Worm (Caenorhabditis elegans) whole organism, L4 larva: Measurements from ENCODE around the gene C54C6.5.

ENCODE experiments used
- D1046.2 ChIP-seq: fragments of 200-800 bp; sonication (Bioruptor generic); IDR thresholded peaks from 2 replicates; pipeline ENCODE4 v1.3.6; 2022; ENCODE audit warnings: missing genetic modification characterization, missing compliant biosample characterization
- F26F4.8 ChIP-seq: fragments of 200-800 bp; sonication (Bioruptor generic); conservative IDR thresholded peaks from 2 replicates; pipeline ENCODE4 v1.3.6; 2022; ENCODE audit warnings: missing genetic modification characterization, missing compliant biosample characterization
- F44E2.7 ChIP-seq: fragments of 200-800 bp; sonication (Bioruptor generic); IDR thresholded peaks from 2 replicates; pipeline ENCODE4 v2.1.2; 2022; ENCODE audit warnings: missing genetic modification characterization, missing compliant biosample characterization
- F49E8.2 ChIP-seq: sonication (generic microtip); optimal IDR thresholded peaks from 2 replicates; lab custom pipeline; 2016; ENCODE audit warnings: missing compliant biosample characterization, mild to moderate bottlenecking, missing genetic modification characterization, borderline replicate concordance
- T20F7.1 ChIP-seq: fragments of 200-800 bp; sonication (Bioruptor generic); optimal IDR thresholded peaks from 2 replicates; lab custom pipeline; 2018; ENCODE audit warnings: mild to moderate bottlenecking, missing genetic modification characterization, missing compliant biosample characterization
- Y48G9A.11 ChIP-seq: fragments of 200-800 bp; sonication (Bioruptor generic); IDR thresholded peaks from 2 replicates; pipeline ENCODE4 v1.3.6; 2022; ENCODE audit warnings: missing genetic modification reagents, missing genetic modification characterization, missing compliant biosample characterization
- Y75B8A.6 ChIP-seq: fragments of 200-800 bp; sonication (Bioruptor generic); IDR thresholded peaks from 2 replicates; pipeline ENCODE4 v1.3.6; 2022; ENCODE audit warnings: missing genetic modification reagents, missing genetic modification characterization, missing compliant biosample characterization
- ZK337.2 ChIP-seq: fragments of 200-800 bp; sonication (Bioruptor generic); IDR thresholded peaks from 2 replicates; pipeline ENCODE4 v1.3.6; 2022; ENCODE audit warnings: missing genetic modification reagents, missing genetic modification characterization, missing compliant biosample characterization
- aha-1 ChIP-seq: fragments of 150-350 bp; peaks from one replicate; lab custom pipeline; 2014; ENCODE audit warnings: missing biosample characterization, missing genetic modification characterization
- arid-1 ChIP-seq: fragments of 200-800 bp; sonication (Bioruptor generic); conservative IDR thresholded peaks from 2 replicates; pipeline ENCODE4 v1.3.6; 2022; ENCODE audit warnings: missing genetic modification reagents, missing genetic modification characterization, missing compliant biosample characterization
- ceh-20 ChIP-seq: fragments of 200-800 bp; sonication (Bioruptor generic); IDR thresholded peaks from 2 replicates; pipeline ENCODE4 v1.3.6; 2022; ENCODE audit warnings: missing genetic modification reagents, missing genetic modification characterization, missing compliant biosample characterization
- ceh-32 ChIP-seq: sonication (generic microtip); optimal IDR thresholded peaks from 2 replicates; lab custom pipeline; 2016; ENCODE audit warnings: mild to moderate bottlenecking, missing genetic modification characterization, missing compliant biosample characterization; ENCODE audit not compliant: poor library complexity
- ceh-44 ChIP-seq: fragments of 200-800 bp; sonication (Bioruptor generic); IDR thresholded peaks from 2 replicates; pipeline ENCODE4 v1.3.6; 2022; ENCODE audit warnings: missing genetic modification reagents, missing genetic modification characterization, missing compliant biosample characterization
- ceh-62 ChIP-seq: sonication (generic microtip); optimal IDR thresholded peaks from 2 replicates; lab custom pipeline; 2017; ENCODE audit warnings: missing biosample characterization, missing genetic modification characterization
- daf-16 ChIP-seq, 3 experiments: sonication (generic microtip); optimal IDR thresholded peaks; 2 replicates each; lab custom pipeline; 2016 to 2017; ENCODE audit warnings: missing genetic modification characterization in 3 of 3, missing genetic modification reagents in 3 of 3, mild to moderate bottlenecking in 2 of 3, missing compliant biosample characterization in 2 of 3, missing biosample characterization in 1 of 3, moderate library complexity in 1 of 3
- daf-19 ChIP-seq: fragments of 200-800 bp; sonication (Bioruptor generic); conservative IDR thresholded peaks from 2 replicates; pipeline ENCODE4 v1.3.6; 2022; ENCODE audit warnings: missing genetic modification characterization, missing compliant biosample characterization
- dmd-6 ChIP-seq: fragments of 200-800 bp; sonication (Bioruptor generic); IDR thresholded peaks from 2 replicates; pipeline ENCODE4 v1.3.6; 2022; ENCODE audit warnings: missing genetic modification reagents, missing genetic modification characterization, missing compliant biosample characterization
- dmd-9 ChIP-seq: fragments of 200-800 bp; sonication (Bioruptor generic); IDR thresholded peaks from 2 replicates; pipeline ENCODE4 v1.3.6; 2022; ENCODE audit warnings: missing genetic modification reagents, missing genetic modification characterization, missing compliant biosample characterization
- dve-1 ChIP-seq: sonication (generic microtip); optimal IDR thresholded peaks from 2 replicates; lab custom pipeline; 2017; ENCODE audit warnings: antibody characterized with exemption, mild to moderate bottlenecking, missing genetic modification characterization, missing compliant biosample characterization; ENCODE audit not compliant: insufficient read depth
- egl-43 ChIP-seq: fragments of 200-800 bp; sonication (Bioruptor generic); IDR thresholded peaks from 2 replicates; pipeline ENCODE4 v1.3.6; 2022; ENCODE audit warnings: missing genetic modification reagents, missing genetic modification characterization, missing compliant biosample characterization
- hif-1 ChIP-seq, 2 experiments: sonication (generic microtip); optimal IDR thresholded peaks; 2 replicates each; lab custom pipeline; 2016 to 2017; ENCODE audit warnings: missing compliant biosample characterization in 2 of 2, missing genetic modification characterization in 2 of 2, missing genetic modification reagents in 2 of 2, missing genotype in 2 of 2, mild to moderate bottlenecking in 1 of 2
- hmg-1.1 ChIP-seq: fragments of 200-800 bp; sonication (Bioruptor generic); IDR thresholded peaks from 2 replicates; pipeline ENCODE4 v1.3.6; 2022; ENCODE audit warnings: missing genetic modification reagents, missing genetic modification characterization, missing compliant biosample characterization
- jun-1 ChIP-seq: fragments of 150-350 bp; optimal IDR thresholded peaks from 2 replicates; lab custom pipeline; 2014; ENCODE audit warnings: missing biosample characterization, missing genetic modification reagents, missing genetic modification characterization
- lim-7 ChIP-seq: fragments of 200-800 bp; sonication (Bioruptor generic); IDR thresholded peaks from 2 replicates; pipeline ENCODE4 v1.3.6; 2022; ENCODE audit warnings: missing genetic modification characterization, missing compliant biosample characterization
- lin-29 ChIP-seq: fragments of 200-800 bp; sonication (Bioruptor generic); IDR thresholded peaks from 2 replicates; pipeline ENCODE4 v1.3.6; 2022; ENCODE audit warnings: missing genetic modification reagents, missing genetic modification characterization, missing compliant biosample characterization
- lin-38 ChIP-seq: fragments of 200-800 bp; sonication (Bioruptor generic); IDR thresholded peaks from 2 replicates; pipeline ENCODE4 v1.3.6; 2022; ENCODE audit warnings: missing genetic modification reagents, missing genetic modification characterization, missing compliant biosample characterization
- lin-39 ChIP-seq: fragments of 150-350 bp; optimal IDR thresholded peaks from 2 replicates; lab custom pipeline; 2014; ENCODE audit warnings: missing biosample characterization, missing genetic modification reagents, missing genetic modification characterization
- madf-5 ChIP-seq, 2 experiments: fragments of 200-800 bp; sonication (Bioruptor generic); IDR thresholded peaks; 2 replicates each; pipeline ENCODE4 v1.3.6; 2022; ENCODE audit warnings: missing compliant biosample characterization in 2 of 2, missing genetic modification characterization in 2 of 2
- mdt-29 ChIP-seq: fragments of 200-800 bp; sonication (Bioruptor generic); IDR thresholded peaks from 2 replicates; pipeline ENCODE4 v1.3.6; 2022; ENCODE audit warnings: missing genetic modification reagents, missing genetic modification characterization, missing compliant biosample characterization
- mep-1 ChIP-seq: fragments of 150-350 bp; sonication (generic microtip); optimal IDR thresholded peaks from 3 replicates; lab custom pipeline; 2014; ENCODE audit warnings: missing biosample characterization, missing genetic modification characterization
- mes-2 ChIP-seq: sonication (generic microtip); optimal IDR thresholded peaks from 2 replicates; lab custom pipeline; 2016; ENCODE audit warnings: missing genotype, mild to moderate bottlenecking, missing genetic modification characterization, missing compliant biosample characterization; ENCODE audit not compliant: poor library complexity, severe bottlenecking
- nhr-102 ChIP-seq: sonication (generic microtip); optimal IDR thresholded peaks from 2 replicates; lab custom pipeline; 2016; ENCODE audit warnings: mild to moderate bottlenecking, missing genetic modification characterization, moderate library complexity, missing compliant biosample characterization
- nhr-237 ChIP-seq: sonication (generic microtip); optimal IDR thresholded peaks from 2 replicates; lab custom pipeline; 2017; ENCODE audit warnings: missing biosample characterization, missing genetic modification characterization
- nhr-25 ChIP-seq: sonication (generic microtip); optimal IDR thresholded peaks from 2 replicates; lab custom pipeline; 2017; ENCODE audit warnings: missing genetic modification characterization, mild to moderate bottlenecking, missing compliant biosample characterization, antibody characterized with exemption, moderate library complexity, borderline replicate concordance; ENCODE audit not compliant: insufficient read depth
- rbr-2 ChIP-seq: sonication (generic microtip); optimal IDR thresholded peaks from 2 replicates; lab custom pipeline; 2016; ENCODE audit warnings: missing genotype, missing genetic modification characterization, missing compliant biosample characterization
- snpc-1.2 ChIP-seq: fragments of 200-800 bp; sonication (Bioruptor generic); IDR thresholded peaks from 2 replicates; pipeline ENCODE4 v1.3.6; 2022; ENCODE audit warnings: missing genetic modification reagents, missing genetic modification characterization, missing compliant biosample characterization
- snpc-4 ChIP-seq: fragments of 150-350 bp; optimal IDR thresholded peaks from 2 replicates; lab custom pipeline; 2014; ENCODE audit warnings: missing biosample characterization, missing genetic modification characterization
- spr-1 ChIP-seq: sonication (generic microtip); optimal IDR thresholded peaks from 2 replicates; lab custom pipeline; 2016; ENCODE audit warnings: mild to moderate bottlenecking, missing genetic modification characterization, missing compliant biosample characterization
- spr-3 ChIP-seq: fragments of 200-800 bp; sonication (Bioruptor generic); optimal IDR thresholded peaks from 2 replicates; lab custom pipeline; 2018; ENCODE audit warnings: mild to moderate bottlenecking, missing genetic modification characterization, missing compliant biosample characterization
- unc-130 ChIP-seq: sonication (generic microtip); optimal IDR thresholded peaks from 2 replicates; lab custom pipeline; 2016; ENCODE audit warnings: missing genetic modification reagents, missing genetic modification characterization, missing compliant biosample characterization
- unc-62 ChIP-seq, 3 experiments: fragments of 150-350 bp in 1 of 3; sonication (generic microtip); optimal IDR thresholded peaks in 2 of 3; peaks in 1 of 3; 1 replicate in 1 of 3; 2 replicates in 2 of 3; lab custom pipeline; 2014 to 2017; ENCODE audit warnings: missing biosample characterization in 3 of 3, missing genetic modification characterization in 3 of 3, missing genetic modification reagents in 3 of 3, missing genotype in 1 of 3
- vab-7 ChIP-seq: fragments of 200-800 bp; sonication (Bioruptor generic); IDR thresholded peaks from 2 replicates; pipeline ENCODE4 v1.3.6; 2022; ENCODE audit warnings: missing genetic modification reagents, missing genetic modification characterization, missing compliant biosample characterization
- zfp-2 ChIP-seq: sonication (generic microtip); optimal IDR thresholded peaks from 2 replicates; lab custom pipeline; 2016; ENCODE audit warnings: mild to moderate bottlenecking, missing genetic modification characterization, missing compliant biosample characterization
- ztf-7 ChIP-seq: fragments of 150-350 bp; optimal IDR thresholded peaks from 2 replicates; lab custom pipeline; 2014; ENCODE audit warnings: missing biosample characterization, missing genetic modification characterization

C54C6.5 gene

ce11 chrIII:3499850-3500249, 49.8 kb downstream of the C54C6.5 start:
- TF ChIP-seq T20F7.1 (GFP tag; lab: Kevin White, UChicago) (peak; percentile 42), jun-1 (tag; lab: Kevin White, UChicago) (no peak), snpc-4 (tag; lab: Kevin White, UChicago) (no peak), unc-130 (GFP tag; lab: Kevin White, UChicago) (peak; percentile 61), egl-43 (GFP tag; lab: Robert Waterston, UW) (0 out of 2 replicates have a peak, but pooled peaks have one; percentile 32), hmg-1.1 (GFP tag; lab: Robert Waterston, UW) (peak; percentile 51; the same call in 1 of the 2 replicates), ceh-32 (no peak), F49E8.2 (tag; lab: Kevin White, UChicago) (peak; percentile 3), aha-1 (tag; lab: Kevin White, UChicago) (peak; percentile 45), dmd-9 (GFP tag; lab: Robert Waterston, UW) (0 out of 2 replicates have a peak, but pooled peaks have one; percentile 45), mdt-29 (GFP tag; lab: Robert Waterston, UW) (no peak), nhr-102 (no peak), ceh-62 (no peak), ceh-20 (GFP tag; lab: Robert Waterston, UW) (peak; percentile 78), dve-1 (tag; lab: Kevin White, UChicago) (no peak), nhr-25 (tag; lab: Kevin White, UChicago) (no peak), lim-7 (GFP tag; lab: Robert Waterston, UW) (peak; percentile 48; the same call in 1 of the 2 replicates), Y48G9A.11 (peak; percentile 85), nhr-237 (tag; lab: Kevin White, UChicago) (no peak), arid-1 (GFP tag; lab: Robert Waterston, UW) (peak; percentile 56; the same call in 1 of the 2 replicates), rbr-2 (tag; lab: Kevin White, UChicago) (peak; percentile 23), vab-7 (peak; percentile 72), F26F4.8 (GFP tag; lab: Robert Waterston, UW) (no peak), daf-19 (GFP tag; lab: Robert Waterston, UW) (no peak), unc-62 (GFP tag; optimal IDR thresholded peaks at IDR 0.05 in 1 of 2; lab: Kevin White, UChicago) (no peak), unc-62 (tag; optimal IDR thresholded peaks at IDR 0.05; lab: Kevin White, UChicago) (no peak), hif-1 (tag; optimal IDR thresholded peaks at IDR 0.05; lab: Kevin White, UChicago) (peak in 1 of 2 experiments; percentile 71), lin-39 (tag; lab: Kevin White, UChicago) (no peak), mes-2 (tag; lab: Kevin White, UChicago) (peak; percentile 89), snpc-1.2 (GFP tag; lab: Robert Waterston, UW) (no peak), spr-3 (GFP tag; lab: Kevin White, UChicago) (no peak), ZK337.2 (GFP tag; lab: Robert Waterston, UW) (peak; percentile 22; the same call in 1 of the 2 replicates), madf-5 (GFP tag; IDR thresholded peaks at IDR 0.05; lab: Robert Waterston, UW) (no peak), lin-38 (GFP tag; lab: Robert Waterston, UW) (peak; percentile 71), ztf-7 (no peak), ceh-44 (GFP tag; lab: Robert Waterston, UW) (peak; percentile 54; the same call in 1 of the 2 replicates), mep-1 (tag; lab: Kevin White, UChicago) (no peak), lin-29 (no peak), dmd-6 (GFP tag; lab: Robert Waterston, UW) (peak; percentile 37; the same call in 1 of the 2 replicates), F44E2.7 (GFP tag; lab: Robert Waterston, UW) (no peak), zfp-2 (tag; lab: Kevin White, UChicago) (no peak), Y75B8A.6 (no peak), D1046.2 (0 out of 2 replicates have a peak, but pooled peaks have one; percentile 22), spr-1 (tag; lab: Kevin White, UChicago) (no peak), daf-16 (GFP tag; optimal IDR thresholded peaks at IDR 0.05; lab: Kevin White, UChicago) (no peak), daf-16 (tag; optimal IDR thresholded peaks at IDR 0.05; lab: Kevin White, UChicago) (no peak)
